Worm (Caenorhabditis elegans) whole organism, late embryonic: ENCODE results near the gene K02F6.1.
"Not testable (repeated sequence)": the region's sequence is repeated elsewhere in the genome, so short reads cannot be mapped to it uniquely, and the experiment has no call there.

ENCODE experiments used
- C08G9.2 ChIP-seq: sonication (generic microtip); optimal IDR thresholded peaks from 2 replicates; lab custom pipeline; 2016; ENCODE audit warnings: mild to moderate bottlenecking, missing genetic modification characterization, moderate library complexity, missing compliant biosample characterization
- C38D4.7 ChIP-seq: fragments of 200-800 bp; sonication (Bioruptor generic); optimal IDR thresholded peaks from 2 replicates; lab custom pipeline; 2018; ENCODE audit warnings: mild to moderate bottlenecking, missing genetic modification characterization, moderate library complexity, missing compliant biosample characterization
- T23F11.4 ChIP-seq: fragments of 200-800 bp; sonication (Bioruptor generic); optimal IDR thresholded peaks from 2 replicates; lab custom pipeline; 2018; ENCODE audit warnings: mild to moderate bottlenecking, missing genetic modification characterization, missing compliant biosample characterization
- ahr-1 ChIP-seq: sonication (generic microtip); optimal IDR thresholded peaks from 2 replicates; lab custom pipeline; 2016; ENCODE audit warnings: missing genetic modification characterization, missing compliant biosample characterization
- ceh-22 ChIP-seq: sonication (generic microtip); optimal IDR thresholded peaks from 2 replicates; lab custom pipeline; 2017; ENCODE audit warnings: missing biosample characterization, missing genetic modification characterization
- ceh-34 ChIP-seq: sonication (generic microtip); optimal IDR thresholded peaks from 2 replicates; lab custom pipeline; 2016; ENCODE audit warnings: mild to moderate bottlenecking, missing genetic modification characterization, missing compliant biosample characterization
- ceh-48 ChIP-seq: sonication (generic microtip); optimal IDR thresholded peaks from 2 replicates; lab custom pipeline; 2016; ENCODE audit warnings: missing genetic modification characterization, inconsistent platforms, missing compliant biosample characterization
- ceh-6 ChIP-seq: fragments of 200-800 bp; sonication (Bioruptor generic); optimal IDR thresholded peaks from 2 replicates; lab custom pipeline; 2018; ENCODE audit warnings: mild to moderate bottlenecking, missing genetic modification characterization, missing compliant biosample characterization
- ceh-9 ChIP-seq: sonication (generic microtip); optimal IDR thresholded peaks from 2 replicates; lab custom pipeline; 2016; ENCODE audit warnings: mild to moderate bottlenecking, missing genetic modification characterization, inconsistent platforms, missing compliant biosample characterization
- che-1 ChIP-seq: sonication (generic microtip); optimal IDR thresholded peaks from 2 replicates; lab custom pipeline; 2016; ENCODE audit warnings: mild to moderate bottlenecking, missing genetic modification characterization, missing compliant biosample characterization
- dmd-4 ChIP-seq: sonication (generic microtip); optimal IDR thresholded peaks from 2 replicates; lab custom pipeline; 2016; ENCODE audit warnings: borderline replicate concordance, missing genetic modification characterization, missing compliant biosample characterization
- dve-1 ChIP-seq: sonication (generic microtip); optimal IDR thresholded peaks from 2 replicates; lab custom pipeline; 2017; ENCODE audit warnings: antibody characterized with exemption, mild to moderate bottlenecking, missing genetic modification characterization, missing compliant biosample characterization
- elt-2 ChIP-seq: sonication (generic microtip); optimal IDR thresholded peaks from 2 replicates; lab custom pipeline; 2016; ENCODE audit warnings: missing genetic modification reagents, missing genetic modification characterization, missing compliant biosample characterization
- elt-4 ChIP-seq: sonication (generic microtip); optimal IDR thresholded peaks from 2 replicates; lab custom pipeline; 2016; ENCODE audit warnings: missing genetic modification characterization, missing compliant biosample characterization
- eyg-1 ChIP-seq: sonication (generic microtip); optimal IDR thresholded peaks from 2 replicates; lab custom pipeline; 2016; ENCODE audit warnings: missing genotype, missing genetic modification characterization, missing compliant biosample characterization
- fkh-10 ChIP-seq: fragments of 150-350 bp; optimal IDR thresholded peaks from 2 replicates; lab custom pipeline; 2014; ENCODE audit warnings: missing biosample characterization, missing genetic modification reagents, missing genetic modification characterization
- fkh-6 ChIP-seq: sonication (generic microtip); optimal IDR thresholded peaks from 2 replicates; lab custom pipeline; 2016; ENCODE audit warnings: missing genetic modification characterization, missing compliant biosample characterization
- gmeb-2 ChIP-seq: sonication (generic microtip); optimal IDR thresholded peaks from 2 replicates; lab custom pipeline; 2016; ENCODE audit warnings: missing genetic modification characterization, inconsistent platforms, missing compliant biosample characterization
- hlh-13 ChIP-seq: fragments of 200-800 bp; sonication (Bioruptor generic); optimal IDR thresholded peaks from 2 replicates; lab custom pipeline; 2018; ENCODE audit warnings: mild to moderate bottlenecking, missing genetic modification characterization, missing compliant biosample characterization
- hlh-30 ChIP-seq: sonication (generic microtip); optimal IDR thresholded peaks from 2 replicates; lab custom pipeline; 2017; ENCODE audit warnings: antibody characterized with exemption, missing genetic modification characterization, missing compliant biosample characterization; ENCODE audit not compliant: insufficient read depth
- lim-6 ChIP-seq: sonication (generic microtip); optimal IDR thresholded peaks from 2 replicates; lab custom pipeline; 2016; ENCODE audit warnings: missing genetic modification characterization, missing compliant biosample characterization
- nfya-1 ChIP-seq: sonication (generic microtip); optimal IDR thresholded peaks from 2 replicates; lab custom pipeline; 2017; ENCODE audit warnings: missing genetic modification characterization, mild to moderate bottlenecking, missing compliant biosample characterization, antibody characterized with exemption, moderate library complexity
- odd-2 ChIP-seq: sonication (generic microtip); optimal IDR thresholded peaks from 2 replicates; lab custom pipeline; 2017; ENCODE audit warnings: antibody characterized with exemption, mild to moderate bottlenecking, missing genetic modification characterization, missing compliant biosample characterization
- pat-9 ChIP-seq: fragments of 200-800 bp; sonication (Bioruptor generic); optimal IDR thresholded peaks from 2 replicates; lab custom pipeline; 2018; ENCODE audit warnings: mild to moderate bottlenecking, missing genetic modification characterization, moderate library complexity, missing compliant biosample characterization
- pha-2 ChIP-seq: sonication (generic microtip); optimal IDR thresholded peaks from 2 replicates; lab custom pipeline; 2017; ENCODE audit warnings: mild to moderate bottlenecking, missing genetic modification characterization, missing compliant biosample characterization
- pqm-1 ChIP-seq: sonication (generic microtip); optimal IDR thresholded peaks from 2 replicates; lab custom pipeline; 2016; ENCODE audit warnings: missing genetic modification characterization, missing compliant biosample characterization
- pros-1 ChIP-seq: fragments of 150-350 bp; optimal IDR thresholded peaks from 2 replicates; lab custom pipeline; 2014; ENCODE audit warnings: missing biosample characterization, missing genetic modification reagents, missing genetic modification characterization
- sox-4 ChIP-seq: sonication (generic microtip); optimal IDR thresholded peaks from 2 replicates; lab custom pipeline; 2017; ENCODE audit warnings: mild to moderate bottlenecking, missing genetic modification characterization, inconsistent platforms, missing compliant biosample characterization
- syd-9 ChIP-seq: sonication (generic microtip); optimal IDR thresholded peaks from 2 replicates; lab custom pipeline; 2016; ENCODE audit warnings: mild to moderate bottlenecking, missing genetic modification characterization, moderate library complexity, missing compliant biosample characterization
- tbx-2 ChIP-seq: sonication (generic microtip); optimal IDR thresholded peaks from 2 replicates; lab custom pipeline; 2016; ENCODE audit warnings: missing genetic modification characterization, missing compliant biosample characterization
- tbx-7 ChIP-seq: sonication (generic microtip); optimal IDR thresholded peaks from 2 replicates; lab custom pipeline; 2016; ENCODE audit warnings: missing genotype, missing genetic modification characterization, missing compliant biosample characterization
- unc-86 ChIP-seq: sonication (generic microtip); optimal IDR thresholded peaks from 2 replicates; lab custom pipeline; 2016; ENCODE audit warnings: missing genetic modification characterization, missing compliant biosample characterization
- zip-5 ChIP-seq: sonication (generic microtip); optimal IDR thresholded peaks from 2 replicates; lab custom pipeline; 2016; ENCODE audit warnings: missing genetic modification characterization, missing compliant biosample characterization

The K02F6.1 gene

ce11 chrII:2534459-2534858 is 19.3 kb upstream of the K02F6.1 start, which contains the start of gene K02F6.5:
K02F6.5 (plus strand) TSS chrII:2534759.
- not testable (repeated sequence) for TF ChIP-seq C08G9.2 (tag; lab: Kevin White, UChicago); pha-2 (tag; lab: Kevin White, UChicago); T23F11.4

- not testable (repeated sequence) for TF ChIP-seq eyg-1, gmeb-2, unc-86 (tag; lab: Kevin White, UChicago)
Observed at ce11 chrII:2534952-2535351, 18.8 kb upstream of the K02F6.1 start, which contains the start of gene K02F6.8. K02F6.8 (minus strand) TSS chrII:2535052.

ce11 chrII:2537754-2538153 is 16.0 kb upstream of the K02F6.1 start, which contains the start of gene K02F6.7:
K02F6.7 (minus strand) TSS chrII:2537854.
- no peak for TF ChIP-seq tbx-7 (tag; lab: Kevin White, UChicago)
- no peak for TF ChIP-seq zip-5
- TF ChIP-seq pha-2 (tag; lab: Kevin White, UChicago): no peak
- TF ChIP-seq elt-4 (tag; lab: Kevin White, UChicago): no peak
- TF ChIP-seq T23F11.4: no peak
- TF ChIP-seq ceh-48 (tag; lab: Kevin White, UChicago): no peak
- TF ChIP-seq odd-2 (tag; lab: Kevin White, UChicago): no peak
- TF ChIP-seq ahr-1 (tag; lab: Kevin White, UChicago): no peak
- no peak for TF ChIP-seq fkh-6 (tag; lab: Kevin White, UChicago)
- TF ChIP-seq eyg-1 (tag; lab: Kevin White, UChicago): no peak
- TF ChIP-seq pros-1: no peak
- no peak for TF ChIP-seq ceh-22 (tag; lab: Kevin White, UChicago)
- TF ChIP-seq dmd-4 (tag; lab: Kevin White, UChicago): no peak
- no peak for TF ChIP-seq nfya-1
- TF ChIP-seq C38D4.7 (GFP tag; lab: Kevin White, UChicago): no peak
- TF ChIP-seq syd-9 (tag; lab: Kevin White, UChicago): no peak

- TF ChIP-seq C08G9.2 (tag; lab: Kevin White, UChicago): no peak
- TF ChIP-seq hlh-13 (GFP tag; lab: Kevin White, UChicago): no peak
- TF ChIP-seq che-1 (tag; lab: Kevin White, UChicago): no peak
- no peak for TF ChIP-seq sox-4 (tag; lab: Kevin White, UChicago)
- no peak for TF ChIP-seq pqm-1
- TF ChIP-seq tbx-2: no peak
- no peak for TF ChIP-seq dve-1 (tag; lab: Kevin White, UChicago)
- TF ChIP-seq hlh-30 (tag; lab: Kevin White, UChicago): no peak
- TF ChIP-seq pat-9 (tag; lab: Kevin White, UChicago): no peak
- TF ChIP-seq ahr-1 (tag; lab: Kevin White, UChicago): no peak
- no peak for TF ChIP-seq ceh-34
- no peak for TF ChIP-seq fkh-10 (GFP tag; lab: Kevin White, UChicago)
- no peak for TF ChIP-seq unc-86 (tag; lab: Kevin White, UChicago)
- TF ChIP-seq C38D4.7 (GFP tag; lab: Kevin White, UChicago): no peak
- no peak for TF ChIP-seq tbx-7 (tag; lab: Kevin White, UChicago)
- no peak for TF ChIP-seq ceh-6 (GFP tag; lab: Kevin White, UChicago)
- no peak for TF ChIP-seq lim-6 (tag; lab: Kevin White, UChicago)
- TF ChIP-seq, all 69 proteins: peak for 0
Observed at ce11 chrII:2538194-2538593, 15.6 kb upstream of the K02F6.1 start, which contains the start of gene K02F6.4. K02F6.4 (plus strand) TSS chrII:2538494.

- TF ChIP-seq lim-6 (tag; lab: Kevin White, UChicago) (no peak), nfya-1 (no peak), elt-2 (tag; lab: Kevin White, UChicago) (no peak), ceh-9 (no peak)
Observed at ce11 chrII:2545925-2546324, 7.8 kb upstream of the K02F6.1 start, which contains the start of gene K02F6.3. K02F6.3 (plus strand) TSS chrII:2546225.
